Worm (Caenorhabditis elegans) whole organism, L2 larva: ENCODE measurements around the gene add-2.

Experiments used
- C34F6.9 ChIP-seq: fragments of 150-350 bp; optimal IDR thresholded peaks from 2 replicates; lab custom pipeline; 2014; ENCODE audit warnings: missing biosample characterization, missing genetic modification characterization
- F13H6.1 ChIP-seq: sonication (generic microtip); optimal IDR thresholded peaks from 2 replicates; lab custom pipeline; 2016; ENCODE audit warnings: missing genetic modification characterization, missing compliant biosample characterization
- R02D3.7 ChIP-seq: fragments of 150-350 bp; optimal IDR thresholded peaks from 2 replicates; lab custom pipeline; 2014; ENCODE audit warnings: missing biosample characterization, missing genetic modification characterization
- Y55F3AM.14 ChIP-seq: fragments of 200-800 bp; sonication (Bioruptor generic); optimal IDR thresholded peaks from 2 replicates; lab custom pipeline; 2018; ENCODE audit warnings: mild to moderate bottlenecking, missing genetic modification characterization, missing compliant biosample characterization
- ZK546.5 ChIP-seq: sonication (generic microtip); optimal IDR thresholded peaks from 2 replicates; lab custom pipeline; 2017; ENCODE audit warnings: missing biosample characterization, missing genetic modification characterization
- alr-1 ChIP-seq: fragments of 150-350 bp; optimal IDR thresholded peaks from 2 replicates; lab custom pipeline; 2014; ENCODE audit warnings: missing biosample characterization, missing genetic modification characterization
- aly-2 ChIP-seq: fragments of 150-350 bp; optimal IDR thresholded peaks from 2 replicates; lab custom pipeline; 2014; ENCODE audit warnings: missing biosample characterization, missing genetic modification characterization
- blmp-1 ChIP-seq: sonication (generic microtip); optimal IDR thresholded peaks from 2 replicates; lab custom pipeline; 2017; ENCODE audit warnings: missing genetic modification characterization, mild to moderate bottlenecking, missing compliant biosample characterization, antibody characterized with exemption, moderate library complexity; ENCODE audit not compliant: insufficient read depth
- ceh-16 ChIP-seq: fragments of 150-350 bp; optimal IDR thresholded peaks from 2 replicates; lab custom pipeline; 2014; ENCODE audit warnings: missing biosample characterization, missing genetic modification characterization
- ceh-82 ChIP-seq: fragments of 150-350 bp; optimal IDR thresholded peaks from 2 replicates; lab custom pipeline; 2014; ENCODE audit warnings: missing biosample characterization, missing genetic modification characterization
- crh-2 ChIP-seq: sonication (generic microtip); optimal IDR thresholded peaks from 2 replicates; lab custom pipeline; 2017; ENCODE audit warnings: missing biosample characterization, missing genetic modification characterization
- dmd-4 ChIP-seq: sonication (generic microtip); optimal IDR thresholded peaks from 2 replicates; lab custom pipeline; 2017; ENCODE audit warnings: missing biosample characterization, missing genetic modification characterization
- egl-27 ChIP-seq: sonication (generic microtip); optimal IDR thresholded peaks from 3 replicates; lab custom pipeline; 2017; ENCODE audit warnings: missing biosample characterization, missing genetic modification reagents, missing genetic modification characterization
- elt-1 ChIP-seq: fragments of 150-350 bp; optimal IDR thresholded peaks from 2 replicates; lab custom pipeline; 2014; ENCODE audit warnings: missing biosample characterization, missing genetic modification characterization
- elt-3 ChIP-seq: sonication (generic microtip); optimal IDR thresholded peaks from 2 replicates; lab custom pipeline; 2017; ENCODE audit warnings: missing biosample characterization, missing genetic modification characterization
- fos-1 ChIP-seq: fragments of 150-350 bp; optimal IDR thresholded peaks from 2 replicates; lab custom pipeline; 2014; ENCODE audit warnings: missing biosample characterization, missing genetic modification characterization
- lin-11 ChIP-seq: fragments of 150-350 bp; sonication (generic microtip); optimal IDR thresholded peaks from 2 replicates; lab custom pipeline; 2014; ENCODE audit warnings: missing biosample characterization, missing genetic modification characterization, inconsistent platforms, mixed read lengths
- lin-13 ChIP-seq: fragments of 150-350 bp; optimal IDR thresholded peaks from 2 replicates; lab custom pipeline; 2014; ENCODE audit warnings: missing biosample characterization, missing genetic modification reagents, missing genetic modification characterization
- lin-39 ChIP-seq: fragments of 150-350 bp; optimal IDR thresholded peaks from 2 replicates; lab custom pipeline; 2014; ENCODE audit warnings: missing biosample characterization, missing genetic modification reagents, missing genetic modification characterization
- lsy-2 ChIP-seq, 2 experiments: fragments of 150-350 bp in 1 of 2; sonication (generic microtip) in 1 of 2; optimal IDR thresholded peaks; 2 replicates each; lab custom pipeline; 2014 to 2017; ENCODE audit warnings: missing biosample characterization in 2 of 2, missing genetic modification characterization in 2 of 2
- mab-5 ChIP-seq: fragments of 150-350 bp; optimal IDR thresholded peaks from 2 replicates; lab custom pipeline; 2014; ENCODE audit warnings: missing biosample characterization, missing genetic modification characterization
- mbf-1 ChIP-seq: sonication (generic microtip); optimal IDR thresholded peaks from 2 replicates; lab custom pipeline; 2017; ENCODE audit warnings: missing biosample characterization, missing genetic modification characterization
- mdl-1 ChIP-seq, 2 experiments: fragments of 150-350 bp in 1 of 2; sonication (generic microtip) in 1 of 2; optimal IDR thresholded peaks; 2 replicates each; lab custom pipeline; 2017; ENCODE audit warnings: missing biosample characterization in 2 of 2, missing genetic modification characterization in 2 of 2
- nhr-10 ChIP-seq: sonication (generic microtip); optimal IDR thresholded peaks from 2 replicates; lab custom pipeline; 2017; ENCODE audit warnings: missing biosample characterization, missing genetic modification characterization
- nhr-11 ChIP-seq: fragments of 150-350 bp; optimal IDR thresholded peaks from 2 replicates; lab custom pipeline; 2014; ENCODE audit warnings: missing biosample characterization, missing genetic modification characterization
- nhr-12 ChIP-seq: fragments of 150-350 bp; optimal IDR thresholded peaks from 2 replicates; lab custom pipeline; 2014; ENCODE audit warnings: missing biosample characterization, missing genetic modification characterization
- nhr-129 ChIP-seq: fragments of 150-350 bp; optimal IDR thresholded peaks from 2 replicates; lab custom pipeline; 2014; ENCODE audit warnings: missing biosample characterization, missing genetic modification characterization
- nhr-21 ChIP-seq: fragments of 150-350 bp; optimal IDR thresholded peaks from 2 replicates; lab custom pipeline; 2014; ENCODE audit warnings: missing biosample characterization, missing genetic modification characterization
- nhr-23 ChIP-seq: fragments of 150-350 bp; optimal IDR thresholded peaks from 2 replicates; lab custom pipeline; 2014; ENCODE audit warnings: missing biosample characterization, missing genetic modification reagents, missing genetic modification characterization
- nhr-237 ChIP-seq: fragments of 150-350 bp; optimal IDR thresholded peaks from 2 replicates; lab custom pipeline; 2014; ENCODE audit warnings: missing biosample characterization, missing genetic modification characterization
- nhr-25 ChIP-seq: fragments of 150-350 bp; sonication (generic microtip); optimal IDR thresholded peaks from 3 replicates; lab custom pipeline; 2014; ENCODE audit warnings: missing biosample characterization, missing genetic modification characterization
- nhr-6 ChIP-seq: fragments of 150-350 bp; optimal IDR thresholded peaks from 2 replicates; lab custom pipeline; 2014; ENCODE audit warnings: missing biosample characterization, missing genetic modification characterization
- nhr-77 ChIP-seq: fragments of 150-350 bp; optimal IDR thresholded peaks from 2 replicates; lab custom pipeline; 2014; ENCODE audit warnings: missing biosample characterization, missing genetic modification characterization
- peb-1 ChIP-seq: fragments of 150-350 bp; optimal IDR thresholded peaks from 2 replicates; lab custom pipeline; 2014; ENCODE audit warnings: missing biosample characterization, missing genetic modification characterization
- sem-4 ChIP-seq: fragments of 150-350 bp; optimal IDR thresholded peaks from 2 replicates; lab custom pipeline; 2014; ENCODE audit warnings: missing biosample characterization, missing genetic modification reagents, missing genetic modification characterization
- skn-1 ChIP-seq: sonication (generic microtip); optimal IDR thresholded peaks from 2 replicates; lab custom pipeline; 2017; ENCODE audit warnings: missing biosample characterization, missing genetic modification characterization
- sma-3 ChIP-seq: sonication (generic microtip); optimal IDR thresholded peaks from 2 replicates; lab custom pipeline; 2016; ENCODE audit warnings: missing genetic modification reagents, missing genetic modification characterization, missing compliant biosample characterization
- sma-9 ChIP-seq, 2 experiments: fragments of 150-350 bp in 1 of 2; sonication (generic microtip) in 1 of 2; optimal IDR thresholded peaks; 2 replicates each; lab custom pipeline; 2014 to 2016; ENCODE audit warnings: missing genetic modification characterization in 2 of 2, mild to moderate bottlenecking in 1 of 2, missing biosample characterization in 1 of 2, missing compliant biosample characterization in 1 of 2, missing genetic modification reagents in 1 of 2, moderate library complexity in 1 of 2
- snpc-4 ChIP-seq: fragments of 150-350 bp; optimal IDR thresholded peaks from 2 replicates; lab custom pipeline; 2014; ENCODE audit warnings: missing biosample characterization, missing genetic modification characterization
- unc-55 ChIP-seq: fragments of 150-350 bp; sonication (generic microtip); optimal IDR thresholded peaks from 3 replicates; lab custom pipeline; 2014; ENCODE audit warnings: missing biosample characterization, missing genetic modification reagents, missing genetic modification characterization
- zag-1 ChIP-seq: fragments of 150-350 bp; optimal IDR thresholded peaks from 2 replicates; lab custom pipeline; 2014; ENCODE audit warnings: missing biosample characterization, missing genetic modification characterization
- ztf-1 ChIP-seq: fragments of 200-800 bp; sonication (Bioruptor generic); conservative IDR thresholded peaks from 2 replicates; pipeline ENCODE4 v1.3.6; 2022; ENCODE audit warnings: missing genetic modification characterization, missing compliant biosample characterization
- ztf-11 ChIP-seq: sonication (generic microtip); optimal IDR thresholded peaks from 2 replicates; lab custom pipeline; 2017; ENCODE audit warnings: missing biosample characterization, missing genetic modification characterization
- ztf-4 ChIP-seq: fragments of 150-350 bp; optimal IDR thresholded peaks from 2 replicates; lab custom pipeline; 2014; ENCODE audit warnings: missing biosample characterization, missing genetic modification characterization

add-2 gene

DNA sequence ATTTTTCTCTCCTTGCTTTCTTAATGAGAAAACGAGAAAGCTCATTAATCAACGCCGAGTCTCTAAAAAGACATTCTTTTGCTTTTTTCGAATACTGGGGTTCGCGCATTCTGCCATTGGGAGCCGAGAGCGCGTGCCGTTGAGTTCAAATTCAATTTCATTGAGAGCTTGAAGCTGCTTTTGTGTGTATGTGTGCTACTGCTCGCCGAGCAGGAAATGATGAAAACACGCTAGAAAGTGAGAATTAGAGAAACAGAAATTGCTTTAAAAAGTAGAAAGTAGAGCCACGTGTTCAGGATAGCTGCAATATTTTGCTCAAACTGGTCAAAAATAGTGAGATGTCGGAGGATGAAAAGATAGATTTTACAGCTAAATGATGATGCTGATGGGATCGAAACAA lies 12.5 kb upstream of the add-2 start:
- TF ChIP-seq zag-1 (tag; lab: Kevin White, UChicago) (peak; percentile 46), nhr-129 (tag; lab: Kevin White, UChicago) (peak; percentile 34), blmp-1 (tag; lab: Kevin White, UChicago) (no peak), nhr-10 (tag; lab: Kevin White, UChicago) (no peak), C34F6.9 (tag; lab: Kevin White, UChicago) (peak; percentile 58), lsy-2 (tag; optimal IDR thresholded peaks at IDR 0.05; lab: Kevin White, UChicago) (peak in 1 of 2 experiments; percentile 60), lin-11 (tag; lab: Kevin White, UChicago) (no peak), unc-55 (GFP tag; lab: Kevin White, UChicago) (peak; percentile 7), elt-3 (tag; lab: Kevin White, UChicago) (no peak), ztf-11 (no peak), nhr-21 (no peak), nhr-237 (tag; lab: Kevin White, UChicago) (no peak), sma-9 (GFP tag; optimal IDR thresholded peaks at IDR 0.05; lab: Kevin White, UChicago) (peak; percentile 42), sma-9 (tag; optimal IDR thresholded peaks at IDR 0.05; lab: Kevin White, UChicago) (no peak), Y55F3AM.14 (GFP tag; lab: Kevin White, UChicago) (no peak), dmd-4 (tag; lab: Kevin White, UChicago) (no peak)

DNA sequence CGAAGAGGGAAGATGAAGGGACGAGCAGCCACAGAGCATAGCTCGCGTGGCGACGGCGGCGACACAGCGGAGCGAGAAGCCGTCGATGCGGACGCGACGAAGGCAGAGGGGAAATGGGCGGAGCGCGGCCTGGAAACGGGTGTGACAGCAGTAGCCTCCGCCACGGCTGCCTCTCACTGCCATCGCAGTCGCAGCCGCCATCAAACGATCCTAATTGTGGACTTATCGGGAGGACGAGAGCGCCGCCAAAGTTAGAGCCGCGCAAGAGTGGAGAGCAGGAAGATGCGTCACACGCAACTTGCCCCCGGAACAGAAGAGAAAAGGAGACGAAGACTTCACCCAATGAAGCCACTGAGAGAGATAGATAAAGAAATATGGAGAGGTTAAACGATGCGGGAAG lies 11.1 kb upstream of the add-2 start:
- TF ChIP-seq lin-39 (tag; lab: Kevin White, UChicago) (no peak), sem-4 (tag; lab: Kevin White, UChicago) (peak; percentile 14), ztf-4 (tag; lab: Kevin White, UChicago) (no peak), F13H6.1 (peak; percentile 50), dmd-4 (tag; lab: Kevin White, UChicago) (no peak), nhr-6 (no peak), nhr-11 (no peak), Y55F3AM.14 (GFP tag; lab: Kevin White, UChicago) (peak; percentile 35), nhr-77 (tag; lab: Kevin White, UChicago) (no peak), lsy-2 (tag; optimal IDR thresholded peaks at IDR 0.05; lab: Kevin White, UChicago) (peak in 1 of 2 experiments; percentile 36), elt-3 (tag; lab: Kevin White, UChicago) (no peak), sma-3 (no peak), ceh-16 (tag; lab: Kevin White, UChicago) (no peak), ceh-82 (tag; lab: Kevin White, UChicago) (no peak), mbf-1 (tag; lab: Kevin White, UChicago) (no peak), nhr-23 (no peak), mab-5 (tag; lab: Kevin White, UChicago) (no peak), nhr-12 (no peak), zag-1 (tag; lab: Kevin White, UChicago) (peak; percentile 82), ztf-11 (no peak), unc-55 (GFP tag; lab: Kevin White, UChicago) (no peak), fos-1 (tag; lab: Kevin White, UChicago) (no peak), elt-1 (no peak), alr-1 (tag; lab: Kevin White, UChicago) (no peak), R02D3.7 (no peak), lin-13 (GFP tag; lab: Kevin White, UChicago) (no peak), nhr-25 (tag; lab: Kevin White, UChicago) (no peak), skn-1 (tag; lab: Kevin White, UChicago) (no peak), nhr-129 (tag; lab: Kevin White, UChicago) (peak; percentile 31), egl-27 (no peak), ZK546.5 (no peak), C34F6.9 (tag; lab: Kevin White, UChicago) (peak; percentile 40), ztf-1 (GFP tag; lab: Robert Waterston, UW) (no peak), nhr-237 (tag; lab: Kevin White, UChicago) (no peak), aly-2 (no peak), mdl-1 (tag; optimal IDR thresholded peaks at IDR 0.05; lab: Kevin White, UChicago) (peak in 1 of 2 experiments; percentile 1), sma-9 (GFP tag; optimal IDR thresholded peaks at IDR 0.05; lab: Kevin White, UChicago) (peak; percentile 16), sma-9 (tag; optimal IDR thresholded peaks at IDR 0.05; lab: Kevin White, UChicago) (no peak), nhr-10 (tag; lab: Kevin White, UChicago) (no peak), blmp-1 (tag; lab: Kevin White, UChicago) (no peak), peb-1 (no peak), crh-2 (tag; lab: Kevin White, UChicago) (no peak), lin-11 (tag; lab: Kevin White, UChicago) (peak; percentile 18), snpc-4 (tag; lab: Kevin White, UChicago) (no peak)
- TF ChIP-seq, all 48 proteins: peak for 10
